Worm (Caenorhabditis elegans): ENCODE data around the gene T28C12.2.
A peak's percentile ranks its signal among the peaks of the same experiment; 100 is the strongest.

T28C12.2 gene

DNA sequence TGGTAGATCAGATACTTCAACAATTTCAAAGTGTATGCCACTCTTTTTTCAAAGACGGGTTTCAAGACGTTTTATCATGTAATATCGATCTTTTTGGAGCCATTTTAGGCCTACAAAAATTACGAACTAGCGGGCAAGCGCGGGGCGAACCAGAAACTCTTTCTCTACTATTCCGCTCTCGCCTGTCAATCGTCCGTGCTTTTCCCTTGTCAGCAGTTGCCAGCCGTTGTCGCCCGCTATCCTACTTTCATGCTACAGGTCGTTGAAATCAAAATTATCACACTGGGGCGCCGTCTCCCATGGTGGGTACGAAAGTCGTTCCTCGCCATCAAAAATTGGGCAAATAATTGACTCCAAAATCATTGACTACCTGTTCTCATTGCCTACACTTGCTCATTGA, 28.0 kb upstream of the T28C12.2 start:
- no peak for TF ChIP-seq ZK546.5 (tag; optimal IDR thresholded peaks at IDR 0.05)
- TF ChIP-seq unc-62 (GFP tag; optimal IDR thresholded peaks at IDR 0.05): no peak
- no peak for TF ChIP-seq nhr-77 (tag; optimal IDR thresholded peaks at IDR 0.05)
- no peak for TF ChIP-seq alr-1 (tag; optimal IDR thresholded peaks at IDR 0.05)
- no peak for TF ChIP-seq sma-9 (GFP tag; optimal IDR thresholded peaks at IDR 0.05)
- TF ChIP-seq sma-9 (tag; optimal IDR thresholded peaks at IDR 0.05): no peak
- no peak for TF ChIP-seq elt-1 (tag; optimal IDR thresholded peaks at IDR 0.05)
- TF ChIP-seq nhr-12 (tag; optimal IDR thresholded peaks at IDR 0.05): no peak
- no peak for TF ChIP-seq gmeb-1 (tag; optimal IDR thresholded peaks at IDR 0.05)
- TF ChIP-seq snpc-4 (tag; optimal IDR thresholded peaks at IDR 0.05): no peak
- no peak for TF ChIP-seq F13H6.1 (tag; optimal IDR thresholded peaks at IDR 0.05)

DNA sequence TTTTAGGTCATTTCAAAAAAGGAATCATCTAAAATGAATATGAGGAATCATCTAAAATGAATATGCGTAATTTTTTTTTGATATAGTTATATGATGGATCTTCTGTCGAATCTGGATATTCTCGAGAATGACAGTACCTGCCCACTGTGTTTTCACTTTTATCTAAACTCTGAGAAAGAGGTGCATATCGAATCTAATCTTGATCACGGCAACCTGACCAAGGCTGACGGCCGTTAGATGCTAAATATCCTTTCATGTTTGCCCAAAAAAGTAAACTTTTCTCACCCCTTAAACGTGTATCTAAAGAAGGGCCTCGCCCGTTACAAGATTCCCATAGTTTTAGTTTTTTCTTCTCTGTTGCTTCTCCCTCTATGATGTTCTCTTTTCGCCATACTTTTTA, 26.5 kb upstream of the T28C12.2 start:
- TF ChIP-seq dmd-4 (tag; optimal IDR thresholded peaks at IDR 0.05): no peak
- TF ChIP-seq blmp-1 (tag; optimal IDR thresholded peaks at IDR 0.05; ENCODE audit: insufficient read depth): peak; percentile 65
- no peak for TF ChIP-seq fos-1 (tag; optimal IDR thresholded peaks at IDR 0.05)
- TF ChIP-seq elt-1 (tag; optimal IDR thresholded peaks at IDR 0.05): peak; percentile 33

DNA sequence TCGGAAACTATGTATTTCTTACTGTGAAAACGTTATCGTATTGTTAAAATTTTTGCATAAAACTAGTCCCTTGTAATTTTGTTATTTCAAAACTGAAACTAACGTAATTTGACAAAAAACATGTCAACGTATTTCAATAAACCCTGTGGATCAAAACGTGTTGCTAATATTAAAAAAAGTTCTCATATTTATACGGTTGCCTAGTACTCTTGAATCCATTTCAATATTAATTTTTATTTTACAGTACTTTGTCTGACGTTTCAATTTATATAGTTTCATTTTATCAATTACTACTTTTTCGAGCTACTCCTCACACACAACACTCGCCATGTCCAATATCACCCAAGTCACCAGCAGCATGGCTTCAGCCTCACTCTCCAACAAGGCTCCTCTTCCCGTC, 25.5 kb upstream of the T28C12.2 start, which contains the start of gene sago-1:
Gene sago-1 (plus strand): TSS at position 301 of the 400 bp plus-strand sequence.
- no peak for TF ChIP-seq egl-27 (tag; optimal IDR thresholded peaks at IDR 0.05)
- TF ChIP-seq nhr-21 (tag; optimal IDR thresholded peaks at IDR 0.05): no peak
- no peak for TF ChIP-seq mbf-1 (tag; optimal IDR thresholded peaks at IDR 0.05)
- TF ChIP-seq elt-3 (tag; optimal IDR thresholded peaks at IDR 0.05): no peak
- TF ChIP-seq nhr-6 (tag; optimal IDR thresholded peaks at IDR 0.05): no peak
- no peak for TF ChIP-seq mab-5 (tag; optimal IDR thresholded peaks at IDR 0.05)
- no peak for TF ChIP-seq zag-1 (tag; optimal IDR thresholded peaks at IDR 0.05)
- no peak for TF ChIP-seq unc-39 (tag; optimal IDR thresholded peaks at IDR 0.05)
- no peak for TF ChIP-seq nhr-25 (tag; optimal IDR thresholded peaks at IDR 0.05)
- TF ChIP-seq unc-62 (GFP tag; optimal IDR thresholded peaks at IDR 0.05): no peak
- no peak for TF ChIP-seq ztf-4 (tag; optimal IDR thresholded peaks at IDR 0.05)
- no peak for TF ChIP-seq nhr-10 (tag; optimal IDR thresholded peaks at IDR 0.05)
- TF ChIP-seq peb-1 (tag; optimal IDR thresholded peaks at IDR 0.05): no peak
- no peak for TF ChIP-seq ztf-1 (GFP tag; conservative IDR thresholded peaks at IDR 0.05)
- TF ChIP-seq lsy-2 (tag; optimal IDR thresholded peaks at IDR 0.05): no peak
- no peak for TF ChIP-seq alr-1 (tag; optimal IDR thresholded peaks at IDR 0.05)
- no peak for TF ChIP-seq unc-55 (GFP tag; optimal IDR thresholded peaks at IDR 0.05)
- no peak for TF ChIP-seq blmp-1 (tag; optimal IDR thresholded peaks at IDR 0.05; ENCODE audit: insufficient read depth)

DNA sequence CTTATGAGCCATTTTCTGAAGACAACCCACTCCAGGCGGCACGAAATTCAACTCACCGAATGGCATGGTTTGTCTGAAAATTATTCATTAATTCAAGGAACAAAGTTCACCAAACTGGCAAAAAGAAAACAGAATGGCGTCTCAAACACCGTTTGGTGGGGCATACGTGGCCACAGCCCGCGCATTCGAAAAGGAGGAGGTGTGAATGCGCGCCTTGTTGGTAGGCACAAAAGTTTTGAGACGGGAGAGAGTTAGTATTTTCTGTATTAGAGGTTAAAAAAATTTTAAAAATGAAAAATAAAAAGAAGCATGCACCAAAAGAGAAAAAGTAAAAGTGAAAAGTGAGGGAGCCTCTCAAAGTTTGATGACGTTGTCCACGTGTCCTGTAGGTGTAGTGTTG, 17.1 kb upstream of the T28C12.2 start:
- TF ChIP-seq sma-9 (GFP tag; optimal IDR thresholded peaks at IDR 0.05) (no peak), sma-9 (tag; optimal IDR thresholded peaks at IDR 0.05) (no peak), ZK546.5 (tag; optimal IDR thresholded peaks at IDR 0.05) (no peak), ceh-82 (tag; optimal IDR thresholded peaks at IDR 0.05) (no peak), gmeb-1 (tag; optimal IDR thresholded peaks at IDR 0.05) (no peak), nhr-12 (tag; optimal IDR thresholded peaks at IDR 0.05) (no peak), nhr-129 (tag; optimal IDR thresholded peaks at IDR 0.05) (no peak), dmd-4 (tag; optimal IDR thresholded peaks at IDR 0.05) (no peak), ama-1 (optimal IDR thresholded peaks at IDR 0.05) (no peak), sem-4 (tag; optimal IDR thresholded peaks at IDR 0.05) (no peak), alr-1 (tag; optimal IDR thresholded peaks at IDR 0.05) (no peak)

DNA sequence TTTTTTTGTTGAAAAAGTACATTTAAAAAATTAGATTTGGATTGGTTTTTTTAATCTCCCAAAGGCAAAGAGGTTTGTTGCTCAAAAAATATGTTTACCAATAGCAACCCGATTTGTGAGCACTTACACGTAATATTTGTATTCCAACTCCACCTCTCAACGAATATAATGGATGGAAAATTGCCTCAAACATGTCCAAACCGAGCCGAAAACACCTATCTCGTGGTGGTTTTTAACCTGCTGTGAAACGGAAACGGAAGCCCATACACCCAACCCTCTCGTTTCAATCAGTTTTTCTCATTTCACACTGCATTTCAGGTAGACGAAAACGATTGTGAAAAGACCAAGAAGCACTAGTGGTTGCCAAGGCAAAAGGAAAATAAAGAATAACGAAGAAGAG, 12.4 kb upstream of the T28C12.2 start, which contains the start of gene cest-24:
Gene cest-24 (plus strand): TSS at position 301 of the 400 bp plus-strand sequence.
- TF ChIP-seq F13H6.1 (tag; optimal IDR thresholded peaks at IDR 0.05) (no peak), nhr-77 (tag; optimal IDR thresholded peaks at IDR 0.05) (no peak), sma-3 (GFP tag; optimal IDR thresholded peaks at IDR 0.05) (no peak), nhr-10 (tag; optimal IDR thresholded peaks at IDR 0.05) (no peak), C34F6.9 (tag; optimal IDR thresholded peaks at IDR 0.05) (no peak), ztf-11 (tag; optimal IDR thresholded peaks at IDR 0.05) (no peak), ztf-1 (GFP tag; conservative IDR thresholded peaks at IDR 0.05) (no peak)

All from whole organism, L2 larva.